Worm (Caenorhabditis elegans) whole organism, young adult: ENCODE data around the gene W09G12.8.
A peak's percentile ranks its signal among the peaks of the same experiment; 100 is the strongest.

Experiments
- B0019.2 ChIP-seq: fragments of 200-800 bp; sonication (Bioruptor generic); conservative IDR thresholded peaks from 2 replicates; pipeline ENCODE4 v1.3.6; 2022; ENCODE audit warnings: missing genetic modification reagents, missing genetic modification characterization, missing compliant biosample characterization
- C06A6.2 ChIP-seq: fragments of 200-800 bp; sonication (Bioruptor generic); conservative IDR thresholded peaks from 2 replicates; pipeline ENCODE4 v1.3.6; 2022; ENCODE audit warnings: missing genetic modification characterization, missing compliant biosample characterization
- C17E4.6 ChIP-seq: fragments of 200-800 bp; sonication (Bioruptor generic); IDR thresholded peaks from 2 replicates; pipeline ENCODE4 v1.3.6; 2022; ENCODE audit warnings: missing genetic modification reagents, missing genetic modification characterization, missing compliant biosample characterization
- F22D6.2 ChIP-seq: sonication (generic microtip); optimal IDR thresholded peaks from 2 replicates; lab custom pipeline; 2016; ENCODE audit warnings: mild to moderate bottlenecking, missing genetic modification characterization, missing compliant biosample characterization
- F39B2.1 ChIP-seq: fragments of 200-800 bp; sonication (Bioruptor generic); IDR thresholded peaks from 2 replicates; pipeline ENCODE4 v1.3.6; 2022; ENCODE audit warnings: missing genetic modification reagents, missing genetic modification characterization, missing compliant biosample characterization
- F49E8.2 ChIP-seq: sonication (generic microtip); optimal IDR thresholded peaks from 3 replicates; lab custom pipeline; 2017; ENCODE audit warnings: missing genetic modification characterization, mild to moderate bottlenecking, missing compliant biosample characterization, antibody characterized with exemption, moderate library complexity; ENCODE audit not compliant: insufficient read depth
- F55B11.4 ChIP-seq: sonication (generic microtip); optimal IDR thresholded peaks from 2 replicates; lab custom pipeline; 2016; ENCODE audit warnings: missing compliant biosample characterization, missing genetic modification characterization, borderline replicate concordance; ENCODE audit not compliant: insufficient read depth
- K12H6.12 ChIP-seq: fragments of 200-800 bp; sonication (Bioruptor generic); optimal IDR thresholded peaks from 2 replicates; lab custom pipeline; 2018; ENCODE audit warnings: mild to moderate bottlenecking, missing genetic modification characterization, missing compliant biosample characterization
- T07F8.4 ChIP-seq: sonication (generic microtip); optimal IDR thresholded peaks from 2 replicates; lab custom pipeline; 2016; ENCODE audit warnings: mild to moderate bottlenecking, missing genetic modification characterization, moderate library complexity, missing compliant biosample characterization
- Y53F4B.3 ChIP-seq: fragments of 200-800 bp; sonication (Bioruptor generic); IDR thresholded peaks from 2 replicates; pipeline ENCODE4 v1.3.6; 2022; ENCODE audit warnings: missing genetic modification reagents, missing genetic modification characterization, missing compliant biosample characterization
- Y53G8AR.9 ChIP-seq: fragments of 200-800 bp; sonication (Bioruptor generic); conservative IDR thresholded peaks from 2 replicates; pipeline ENCODE4 v1.3.6; 2022; ENCODE audit warnings: missing genetic modification reagents, missing genetic modification characterization, missing compliant biosample characterization
- Y56A3A.18 ChIP-seq: fragments of 200-800 bp; sonication (Bioruptor generic); IDR thresholded peaks from 2 replicates; pipeline ENCODE4 v1.3.6; 2022; ENCODE audit warnings: missing genetic modification reagents, missing genetic modification characterization, missing compliant biosample characterization
- ama-1 ChIP-seq, 3 experiments: fragments of 150-350 bp in 1 of 3; sonication (generic microtip) in 2 of 3; optimal IDR thresholded peaks; 2 replicates each; lab custom pipeline; 2014 to 2018; ENCODE audit warnings: missing biosample characterization in 2 of 3, missing genetic modification characterization in 2 of 3, missing genetic modification reagents in 2 of 3
- attf-3 ChIP-seq: fragments of 200-800 bp; sonication (Bioruptor generic); conservative IDR thresholded peaks from 2 replicates; pipeline ENCODE4 v1.3.6; 2022; ENCODE audit warnings: missing genetic modification reagents, missing genetic modification characterization, missing compliant biosample characterization
- attf-6 ChIP-seq: fragments of 200-800 bp; sonication (Bioruptor generic); IDR thresholded peaks from 2 replicates; pipeline ENCODE4 v1.3.6; 2022; ENCODE audit warnings: missing genetic modification reagents, missing genetic modification characterization, missing compliant biosample characterization
- cebp-1 ChIP-seq, 2 experiments: fragments of 200-800 bp in 1 of 2; sonication (Bioruptor generic) in 1 of 2; sonication (generic microtip) in 1 of 2; IDR thresholded peaks in 1 of 2; optimal IDR thresholded peaks in 1 of 2; 2 replicates each; pipeline versions ENCODE4 v1.3.6 to Lab custom; 2017 to 2022; ENCODE audit warnings: missing compliant biosample characterization in 2 of 2, missing genetic modification characterization in 2 of 2, mild to moderate bottlenecking in 1 of 2, missing genetic modification reagents in 1 of 2, moderate library complexity in 1 of 2
- ceh-100 ChIP-seq: fragments of 200-800 bp; sonication (Bioruptor generic); IDR thresholded peaks from 2 replicates; pipeline ENCODE4 v1.3.6; 2022; ENCODE audit warnings: missing genetic modification reagents, missing genetic modification characterization, missing compliant biosample characterization
- dox-1 ChIP-seq: fragments of 200-800 bp; sonication (Bioruptor generic); IDR thresholded peaks from 2 replicates; pipeline ENCODE4 v1.3.6; 2022; ENCODE audit warnings: missing genetic modification reagents, missing genetic modification characterization, missing compliant biosample characterization
- dpff-1 ChIP-seq: sonication (generic microtip); optimal IDR thresholded peaks from 2 replicates; lab custom pipeline; 2017; ENCODE audit warnings: mild to moderate bottlenecking, missing genetic modification characterization, missing compliant biosample characterization
- efl-1 ChIP-seq: fragments of 150-350 bp; optimal IDR thresholded peaks from 2 replicates; lab custom pipeline; 2014; ENCODE audit warnings: missing biosample characterization, missing genetic modification reagents, missing genetic modification characterization
- egl-18 ChIP-seq: fragments of 200-800 bp; sonication (Bioruptor generic); IDR thresholded peaks from 2 replicates; pipeline ENCODE4 v1.3.6; 2022; ENCODE audit warnings: missing genetic modification reagents, missing genetic modification characterization, missing compliant biosample characterization
- egrh-3 ChIP-seq: fragments of 200-800 bp; sonication (Bioruptor generic); IDR thresholded peaks from 2 replicates; pipeline ENCODE4 v1.3.6; 2022; ENCODE audit warnings: missing genetic modification reagents, missing genetic modification characterization, missing compliant biosample characterization
- lin-35 ChIP-seq, 3 experiments: fragments of 150-350 bp in 2 of 3; sonication (generic microtip) in 1 of 3; optimal IDR thresholded peaks; 2 replicates each; lab custom pipeline; 2014 to 2018; ENCODE audit warnings: missing biosample characterization in 3 of 3, missing genetic modification characterization in 3 of 3, missing genetic modification reagents in 3 of 3
- lsl-1 ChIP-seq: fragments of 200-800 bp; sonication (Bioruptor generic); optimal IDR thresholded peaks from 2 replicates; lab custom pipeline; 2018; ENCODE audit warnings: mild to moderate bottlenecking, missing genetic modification characterization, moderate library complexity, missing compliant biosample characterization
- madf-10 ChIP-seq: sonication (generic microtip); optimal IDR thresholded peaks from 2 replicates; lab custom pipeline; 2016; ENCODE audit warnings: mild to moderate bottlenecking, missing genetic modification characterization, missing compliant biosample characterization
- madf-6 ChIP-seq: fragments of 200-800 bp; sonication (Bioruptor generic); IDR thresholded peaks from 2 replicates; pipeline ENCODE4 v1.3.6; 2022; ENCODE audit warnings: missing genetic modification reagents, missing genetic modification characterization, missing compliant biosample characterization
- mcd-1 ChIP-seq: fragments of 200-800 bp; sonication (Bioruptor generic); IDR thresholded peaks from 2 replicates; pipeline ENCODE4 v1.3.6; 2022; ENCODE audit warnings: missing genetic modification reagents, missing genetic modification characterization, missing compliant biosample characterization
- mel-28 ChIP-seq: sonication (generic microtip); optimal IDR thresholded peaks from 2 replicates; lab custom pipeline; 2016; ENCODE audit warnings: borderline replicate concordance, mild to moderate bottlenecking, missing genetic modification characterization, missing compliant biosample characterization
- nfya-2 ChIP-seq: fragments of 200-800 bp; sonication (Bioruptor generic); IDR thresholded peaks from 2 replicates; pipeline ENCODE4 v1.3.6; 2022; ENCODE audit warnings: missing genetic modification reagents, missing genetic modification characterization, missing compliant biosample characterization
- nfyb-1 ChIP-seq: fragments of 200-800 bp; sonication (Bioruptor generic); IDR thresholded peaks from 2 replicates; pipeline ENCODE4 v1.3.6; 2022; ENCODE audit warnings: missing genetic modification reagents, missing genetic modification characterization, missing compliant biosample characterization
- nhr-80 ChIP-seq: sonication (generic microtip); optimal IDR thresholded peaks from 2 replicates; lab custom pipeline; 2016; ENCODE audit warnings: missing genetic modification characterization, missing compliant biosample characterization
- nhr-90 ChIP-seq: sonication (generic microtip); optimal IDR thresholded peaks from 2 replicates; lab custom pipeline; 2016; ENCODE audit warnings: missing genotype, mild to moderate bottlenecking, missing genetic modification characterization, missing compliant biosample characterization
- rpc-1 ChIP-seq, 2 experiments: fragments of 150-350 bp in 1 of 2; sonication (generic microtip) in 1 of 2; optimal IDR thresholded peaks; 2 replicates each; lab custom pipeline; 2014 to 2018; ENCODE audit warnings: missing biosample characterization in 1 of 2, missing genetic modification characterization in 1 of 2, missing genetic modification reagents in 1 of 2, missing genotype in 1 of 2
- sdz-38 ChIP-seq: sonication (generic microtip); optimal IDR thresholded peaks from 2 replicates; lab custom pipeline; 2016; ENCODE audit warnings: missing genotype, missing genetic modification characterization, missing compliant biosample characterization
- snpc-1.3 ChIP-seq: sonication (generic microtip); optimal IDR thresholded peaks from 2 replicates; lab custom pipeline; 2017; ENCODE audit warnings: missing genetic modification characterization, mild to moderate bottlenecking, missing compliant biosample characterization, antibody characterized with exemption, moderate library complexity, missing genotype, missing genetic modification reagents; ENCODE audit not compliant: insufficient read depth
- snpc-4 ChIP-seq, 5 experiments: fragments of 150-350 bp in 1 of 5; sonication (generic microtip) in 4 of 5; optimal IDR thresholded peaks; 2 replicates each; lab custom pipeline; 2014 to 2018; ENCODE audit warnings: missing genetic modification characterization in 5 of 5, missing biosample characterization in 3 of 5, antibody characterized with exemption in 2 of 5, mild to moderate bottlenecking in 2 of 5, missing compliant biosample characterization in 2 of 5, missing genotype in 2 of 5, moderate library complexity in 2 of 5, missing genetic modification reagents in 1 of 5
- sptf-2 ChIP-seq: fragments of 200-800 bp; sonication (Bioruptor generic); optimal IDR thresholded peaks from 2 replicates; lab custom pipeline; 2018; ENCODE audit warnings: mild to moderate bottlenecking, missing genetic modification characterization, missing compliant biosample characterization
- tbp1 ChIP-seq: fragments of 200-800 bp; sonication (Bioruptor generic); optimal IDR thresholded peaks from 2 replicates; lab custom pipeline; 2018; ENCODE audit warnings: mild to moderate bottlenecking, missing genetic modification characterization, missing compliant biosample characterization
- tbx-9 ChIP-seq: sonication (generic microtip); optimal IDR thresholded peaks from 2 replicates; lab custom pipeline; 2016; ENCODE audit warnings: borderline replicate concordance, missing genetic modification characterization, inconsistent platforms, missing compliant biosample characterization
- tlf-1 ChIP-seq: fragments of 200-800 bp; sonication (Bioruptor generic); optimal IDR thresholded peaks from 2 replicates; lab custom pipeline; 2018; ENCODE audit warnings: mild to moderate bottlenecking, missing genetic modification characterization, missing compliant biosample characterization
- zim-3 ChIP-seq: sonication (generic microtip); optimal IDR thresholded peaks from 2 replicates; lab custom pipeline; 2017; ENCODE audit warnings: mild to moderate bottlenecking, missing genetic modification characterization, moderate library complexity, missing compliant biosample characterization
- ztf-22 ChIP-seq: fragments of 200-800 bp; sonication (Bioruptor generic); optimal IDR thresholded peaks from 2 replicates; lab custom pipeline; 2018; ENCODE audit warnings: mild to moderate bottlenecking, missing genetic modification characterization, moderate library complexity, missing compliant biosample characterization
- ztf-3 ChIP-seq: fragments of 200-800 bp; sonication (Bioruptor generic); optimal IDR thresholded peaks from 2 replicates; lab custom pipeline; 2018; ENCODE audit warnings: mild to moderate bottlenecking, missing genetic modification characterization, missing compliant biosample characterization

Gene W09G12.8

ce11 chrIV:1225596-1226232 is at the start of gene W09G12.8:
W09G12.8 (plus strand) TSS chrIV:1226182.
- TF ChIP-seq sptf-2 (GFP tag; lab: Kevin White, UChicago) = no peak
- no peak for TF ChIP-seq snpc-1.3
- TF ChIP-seq tbp1 (GFP tag; lab: Kevin White, UChicago) = no peak
- TF ChIP-seq ztf-3 (GFP tag; lab: Kevin White, UChicago) = no peak
- TF ChIP-seq zim-3 (tag; lab: Kevin White, UChicago) = no peak
- TF ChIP-seq F22D6.2 = no peak
- no peak for TF ChIP-seq tbx-9

- TF ChIP-seq nhr-90 = no peak
- no peak for TF ChIP-seq ceh-100 (GFP tag; lab: Robert Waterston, UW)
- TF ChIP-seq dox-1 (GFP tag; lab: Robert Waterston, UW) = no peak
- no peak for TF ChIP-seq F55B11.4 (tag; lab: Kevin White, UChicago)
- no peak for TF ChIP-seq madf-10 (tag; lab: Kevin White, UChicago)
- TF ChIP-seq C06A6.2 (GFP tag; lab: Robert Waterston, UW) = no peak
- TF ChIP-seq K12H6.12 (tag; lab: Kevin White, UChicago) = no peak
- TF ChIP-seq tlf-1 (GFP tag; lab: Kevin White, UChicago) = no peak
- no peak for TF ChIP-seq Y56A3A.18
- TF ChIP-seq mcd-1 = no peak
- no peak for TF ChIP-seq snpc-1.3
- TF ChIP-seq madf-6 (GFP tag; lab: Robert Waterston, UW) = no peak
- TF ChIP-seq ama-1 (optimal IDR thresholded peaks at IDR 0.05; lab: Kevin White, UChicago) = no peak
- no peak for TF ChIP-seq ama-1 (GFP tag; optimal IDR thresholded peaks at IDR 0.05; lab: Kevin White, UChicago)
- TF ChIP-seq nhr-80 (tag; lab: Kevin White, UChicago) = no peak
- no peak for TF ChIP-seq cebp-1 (GFP tag; IDR thresholded peaks at IDR 0.05; lab: Robert Waterston, UW)
- no peak for TF ChIP-seq cebp-1 (tag; optimal IDR thresholded peaks at IDR 0.05; lab: Kevin White, UChicago)
- TF ChIP-seq egl-18 (GFP tag; lab: Robert Waterston, UW) = no peak
Measured at ce11 chrIV:1176613-1177012, 49.4 kb upstream of the W09G12.8 start.

ce11 chrIV:1177683-1178082 is 48.3 kb upstream of the W09G12.8 start, which contains the start of gene Y104H12D.2:
Y104H12D.2 (plus strand) TSS chrIV:1178022.
- TF ChIP-seq lsl-1 (GFP tag; lab: Kevin White, UChicago) (no peak), nfyb-1 (GFP tag; lab: Robert Waterston, UW) (no peak), T07F8.4 (tag; lab: Kevin White, UChicago) (no peak), B0019.2 (0 out of 2 replicates have a peak, but pooled peaks have one; percentile 15), attf-6 (GFP tag; lab: Robert Waterston, UW) (no peak), sdz-38 (tag; lab: Kevin White, UChicago) (no peak), snpc-4 (GFP tag; optimal IDR thresholded peaks at IDR 0.05; lab: Kevin White, UChicago) (no peak), snpc-4 (tag; optimal IDR thresholded peaks at IDR 0.05; lab: Kevin White, UChicago) (peak in 1 of 4 experiments; percentile 42), ztf-22 (GFP tag; lab: Kevin White, UChicago) (no peak), madf-6 (GFP tag; lab: Robert Waterston, UW) (peak; percentile 59; the same call in 1 of the 2 replicates), F22D6.2 (no peak), lin-35 (GFP tag; optimal IDR thresholded peaks at IDR 0.05; lab: Kevin White, UChicago) (peak in 1 of 3 experiments; percentile 88), C17E4.6 (GFP tag; lab: Robert Waterston, UW) (no peak), ztf-3 (GFP tag; lab: Kevin White, UChicago) (no peak), Y53G8AR.9 (GFP tag; lab: Robert Waterston, UW) (no peak), F49E8.2 (tag; lab: Kevin White, UChicago) (no peak), rpc-1 (optimal IDR thresholded peaks at IDR 0.05; lab: Kevin White, UChicago) (no peak), rpc-1 (tag; optimal IDR thresholded peaks at IDR 0.05; lab: Kevin White, UChicago) (no peak), attf-3 (GFP tag; lab: Robert Waterston, UW) (peak; percentile 97), F39B2.1 (no peak), mel-28 (tag; lab: Kevin White, UChicago) (no peak), dpff-1 (tag; lab: Kevin White, UChicago) (no peak), Y53F4B.3 (no peak), egrh-3 (no peak), nfya-2 (GFP tag; lab: Robert Waterston, UW) (no peak), efl-1 (GFP tag; lab: Kevin White, UChicago) (peak; percentile 69)
